Worm (Caenorhabditis elegans): ENCODE results near the gene ZK813.5.

The ZK813.5 gene

ce11 chrX:3472226-3472625 is 21.2 kb upstream of the ZK813.5 start (continued):
- peak; percentile 68 for TF ChIP-seq mep-1 (tag; optimal IDR thresholded peaks at IDR 0.05)

ce11 chrX:3470307-3470706 is 19.3 kb upstream of the ZK813.5 start:
- TF ChIP-seq unc-62 (GFP tag; optimal IDR thresholded peaks at IDR 0.05 in 1 of 2) = peak in 1 of 2 experiments; percentile 55
- no peak for TF ChIP-seq unc-62 (tag; optimal IDR thresholded peaks at IDR 0.05)
- TF ChIP-seq ctbp-1 (GFP tag; IDR thresholded peaks at IDR 0.05) = no peak

- TF ChIP-seq nhr-111 (GFP tag; optimal IDR thresholded peaks at IDR 0.05) (no peak), lsy-2 (tag; optimal IDR thresholded peaks at IDR 0.05) (no peak), Y48G9A.11 (GFP tag; IDR thresholded peaks at IDR 0.05) (no peak), unc-130 (GFP tag; optimal IDR thresholded peaks at IDR 0.05) (no peak), nhr-77 (tag; optimal IDR thresholded peaks at IDR 0.05) (no peak), pqm-1 (tag; optimal IDR thresholded peaks at IDR 0.05) (no peak), php-3 (GFP tag; IDR thresholded peaks at IDR 0.05) (no peak), Y5F2A.4 (GFP tag; optimal IDR thresholded peaks at IDR 0.05) (no peak), F44E2.7 (GFP tag; IDR thresholded peaks at IDR 0.05) (no peak), rbr-2 (tag; optimal IDR thresholded peaks at IDR 0.05) (no peak), mes-2 (tag; optimal IDR thresholded peaks at IDR 0.05; ENCODE audit: poor library complexity, severe bottlenecking) (no peak), Y75B8A.6 (GFP tag; IDR thresholded peaks at IDR 0.05) (no peak), sdz-12 (GFP tag; optimal IDR thresholded peaks at IDR 0.05) (no peak), ceh-28 (tag; optimal IDR thresholded peaks at IDR 0.05) (no peak), attf-4 (tag; optimal IDR thresholded peaks at IDR 0.05) (no peak), ctbp-1 (GFP tag; IDR thresholded peaks at IDR 0.05) (peak; percentile 69; the same call in 1 of the 2 replicates), set-16 (GFP tag; IDR thresholded peaks at IDR 0.05) (peak; percentile 29; the same call in 1 of the 2 replicates), ces-1 (GFP tag; optimal IDR thresholded peaks at IDR 0.05) (peak; percentile 78), mdt-29 (GFP tag; IDR thresholded peaks at IDR 0.05) (no peak)
Observed at ce11 chrX:3469332-3469731, 18.3 kb upstream of the ZK813.5 start.

ce11 chrX:3467958-3468357 is 16.9 kb upstream of the ZK813.5 start:
- no peak for TF ChIP-seq F44E2.7 (GFP tag; IDR thresholded peaks at IDR 0.05)
- no peak for TF ChIP-seq lin-15B (tag; optimal IDR thresholded peaks at IDR 0.05)
- TF ChIP-seq dmd-8 (GFP tag; IDR thresholded peaks at IDR 0.05) = no peak
- TF ChIP-seq nhr-10 (tag; optimal IDR thresholded peaks at IDR 0.05) = no peak
- no peak for TF ChIP-seq daf-8 (GFP tag; IDR thresholded peaks at IDR 0.05)
- TF ChIP-seq zfp-2 (tag; optimal IDR thresholded peaks at IDR 0.05) = no peak
- no peak for TF ChIP-seq Y5F2A.4 (GFP tag; optimal IDR thresholded peaks at IDR 0.05)
- TF ChIP-seq hlh-30 (tag; optimal IDR thresholded peaks at IDR 0.05; ENCODE audit: insufficient read depth) = peak; percentile 15
- TF ChIP-seq daf-12 (tag; optimal IDR thresholded peaks at IDR 0.05) = no peak
- TF ChIP-seq aha-1 (tag) = peak; percentile 79
- TF ChIP-seq set-16 (GFP tag; IDR thresholded peaks at IDR 0.05) = peak; percentile 66
- TF ChIP-seq mes-2 (tag; optimal IDR thresholded peaks at IDR 0.05; ENCODE audit: poor library complexity, severe bottlenecking) = peak; percentile 26
- TF ChIP-seq madf-5 (GFP tag; IDR thresholded peaks at IDR 0.05) = no peak
- no peak for TF ChIP-seq fos-1 (tag; optimal IDR thresholded peaks at IDR 0.05)
- TF ChIP-seq hlh-11 (tag; optimal IDR thresholded peaks at IDR 0.05) = peak; percentile 10
- no peak for TF ChIP-seq nhr-77 (tag; optimal IDR thresholded peaks at IDR 0.05)
- TF ChIP-seq dpl-1 (GFP tag; optimal IDR thresholded peaks at IDR 0.05) = no peak
- no peak for TF ChIP-seq pha-4 (GFP tag; IDR thresholded peaks at IDR 0.05)
- no peak for TF ChIP-seq pha-4 (tag; optimal IDR thresholded peaks at IDR 0.05)
- no peak for TF ChIP-seq ctbp-1 (GFP tag; IDR thresholded peaks at IDR 0.05)
- TF ChIP-seq unc-62 (GFP tag; optimal IDR thresholded peaks at IDR 0.05 in 1 of 2) = no peak
- no peak for TF ChIP-seq unc-62 (tag; optimal IDR thresholded peaks at IDR 0.05)
- no peak for TF ChIP-seq nhr-41 (GFP tag; IDR thresholded peaks at IDR 0.05)

All from whole organism, L4 larva.